Worm (Caenorhabditis elegans) whole organism, young adult: ENCODE results near the gene aps-1.

Experiments used
- C06A6.2 ChIP-seq: fragments of 200-800 bp; sonication (Bioruptor generic); conservative IDR thresholded peaks from 2 replicates; pipeline ENCODE4 v1.3.6; 2022; ENCODE audit warnings: missing genetic modification characterization, missing compliant biosample characterization
- D2030.7 ChIP-seq: fragments of 200-800 bp; sonication (Bioruptor generic); IDR thresholded peaks from 2 replicates; pipeline ENCODE4 v1.3.6; 2022; ENCODE audit warnings: missing genetic modification reagents, missing genetic modification characterization, missing compliant biosample characterization
- Y53F4B.3 ChIP-seq: fragments of 200-800 bp; sonication (Bioruptor generic); IDR thresholded peaks from 2 replicates; pipeline ENCODE4 v1.3.6; 2022; ENCODE audit warnings: missing genetic modification reagents, missing genetic modification characterization, missing compliant biosample characterization
- Y67H2A.10 ChIP-seq: fragments of 200-800 bp; sonication (Bioruptor generic); conservative IDR thresholded peaks from 2 replicates; pipeline ENCODE4 v1.3.6; 2022; ENCODE audit warnings: missing genetic modification reagents, missing genetic modification characterization, missing compliant biosample characterization
- chd-7 ChIP-seq: sonication (generic microtip); optimal IDR thresholded peaks from 2 replicates; lab custom pipeline; 2016; ENCODE audit warnings: mild to moderate bottlenecking, missing genetic modification characterization, moderate library complexity, missing compliant biosample characterization
- dpl-1 ChIP-seq: fragments of 150-350 bp; optimal IDR thresholded peaks from 2 replicates; lab custom pipeline; 2014; ENCODE audit warnings: missing biosample characterization, missing genetic modification reagents, missing genetic modification characterization
- lir-1 ChIP-seq: fragments of 200-800 bp; sonication (Bioruptor generic); conservative IDR thresholded peaks from 2 replicates; pipeline ENCODE4 v1.3.6; 2022; ENCODE audit warnings: missing genetic modification reagents, missing genetic modification characterization, missing compliant biosample characterization
- nhr-90 ChIP-seq: sonication (generic microtip); optimal IDR thresholded peaks from 2 replicates; lab custom pipeline; 2016; ENCODE audit warnings: missing genotype, mild to moderate bottlenecking, missing genetic modification characterization, missing compliant biosample characterization
- pha-4 ChIP-seq: fragments of 150-350 bp; sonication (generic microtip); optimal IDR thresholded peaks from 2 replicates; lab custom pipeline; 2014; ENCODE audit warnings: missing biosample characterization, missing genetic modification reagents, missing genetic modification characterization
- tbp1 ChIP-seq: fragments of 200-800 bp; sonication (Bioruptor generic); optimal IDR thresholded peaks from 2 replicates; lab custom pipeline; 2018; ENCODE audit warnings: mild to moderate bottlenecking, missing genetic modification characterization, missing compliant biosample characterization
- zim-3 ChIP-seq: sonication (generic microtip); optimal IDR thresholded peaks from 2 replicates; lab custom pipeline; 2017; ENCODE audit warnings: mild to moderate bottlenecking, missing genetic modification characterization, moderate library complexity, missing compliant biosample characterization
- ztf-22 ChIP-seq: fragments of 200-800 bp; sonication (Bioruptor generic); optimal IDR thresholded peaks from 2 replicates; lab custom pipeline; 2018; ENCODE audit warnings: mild to moderate bottlenecking, missing genetic modification characterization, moderate library complexity, missing compliant biosample characterization

DNA sequence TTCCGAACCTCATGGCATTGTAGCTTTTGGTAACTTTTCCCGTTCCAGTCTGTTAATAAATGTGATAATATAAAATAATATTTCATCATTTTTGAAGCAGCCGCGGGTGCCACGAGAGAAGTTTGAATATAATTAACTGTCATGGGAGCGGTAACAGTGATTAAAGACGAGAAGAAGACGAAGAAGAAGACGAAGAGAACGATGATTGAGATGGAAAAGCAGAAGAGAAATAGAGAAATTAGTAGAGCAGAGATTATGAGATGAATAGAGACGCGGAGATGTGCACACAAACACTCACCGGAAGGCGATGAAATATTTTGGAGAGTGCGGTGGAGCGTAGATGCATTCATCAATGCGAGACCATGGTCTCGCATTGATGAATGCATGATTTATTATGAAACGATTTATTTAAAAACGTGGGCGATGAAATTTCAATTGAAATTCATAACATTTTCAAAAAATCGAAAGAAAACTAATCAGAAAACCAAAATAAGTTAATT is 35.5 kb downstream of the aps-1 start, which contains the start of gene seip-1:
- no peak for TF ChIP-seq Y67H2A.10 (GFP tag; lab: Robert Waterston, UW)
- no peak for TF ChIP-seq tbp1 (GFP tag; lab: Kevin White, UChicago)
- no peak for TF ChIP-seq Y53F4B.3
- no peak for TF ChIP-seq D2030.7
- TF ChIP-seq pha-4 (tag; lab: Kevin White, UChicago): no peak
- TF ChIP-seq dpl-1 (GFP tag; lab: Kevin White, UChicago): no peak
- TF ChIP-seq lir-1: 0 out of 2 replicates have a peak, but pooled peaks have one; percentile 16
- TF ChIP-seq nhr-90 (tag; lab: Kevin White, UChicago): no peak
- no peak for TF ChIP-seq zim-3 (tag; lab: Kevin White, UChicago)
- no peak for TF ChIP-seq ztf-22 (GFP tag; lab: Kevin White, UChicago)
- no peak for TF ChIP-seq C06A6.2 (GFP tag; lab: Robert Waterston, UW)
- TF ChIP-seq chd-7: no peak
